Fruit fly (Drosophila melanogaster) whole organism, prepupa: ENCODE measurements around the gene Proc.
A peak's percentile ranks its signal among the peaks of the same experiment; 100 is the strongest.

Experiments used
- Blimp-1 ChIP-seq: fragments of 200-800 bp; sonication (Bioruptor generic); optimal IDR thresholded peaks from 3 replicates; lab custom pipeline; 2017; ENCODE audit warnings: missing biosample characterization, missing genetic modification characterization, mild to moderate bottlenecking, moderate library complexity, missing genetic modification reagents
- CG10669 ChIP-seq: fragments of 200-800 bp; sonication (Bioruptor generic); optimal IDR thresholded peaks from 3 replicates; lab custom pipeline; 2018; ENCODE audit warnings: missing biosample characterization, mild to moderate bottlenecking, missing genetic modification characterization, moderate library complexity
- CG11294 ChIP-seq: fragments of 200-800 bp; sonication (Bioruptor generic); IDR thresholded peaks from 2 replicates; pipeline ENCODE4 v1.3.6; 2022; ENCODE audit warnings: missing biosample characterization, missing genetic modification characterization
- CG11762 ChIP-seq: fragments of 200-800 bp; sonication (Bioruptor generic); optimal IDR thresholded peaks from 3 replicates; lab custom pipeline; 2016; ENCODE audit warnings: missing biosample characterization, missing genetic modification characterization; ENCODE audit not compliant: insufficient read depth
- CG11902 ChIP-seq: fragments of 200-800 bp; sonication (Bioruptor generic); optimal IDR thresholded peaks from 3 replicates; lab custom pipeline; 2016; ENCODE audit warnings: missing biosample characterization, missing genetic modification characterization
- CG15336 ChIP-seq: fragments of 200-800 bp; sonication (Bioruptor generic); IDR thresholded peaks from 2 replicates; pipeline ENCODE4 v1.3.6; 2022; ENCODE audit warnings: missing biosample characterization, missing genetic modification characterization
- CG1621 ChIP-seq: fragments of 200-800 bp; sonication (Bioruptor generic); optimal IDR thresholded peaks from 3 replicates; lab custom pipeline; 2018; ENCODE audit warnings: missing biosample characterization, mild to moderate bottlenecking, missing genetic modification characterization
- CG16779 ChIP-seq: fragments of 200-800 bp; sonication (Bioruptor generic); optimal IDR thresholded peaks from 3 replicates; lab custom pipeline; 2017; ENCODE audit warnings: missing biosample characterization, mild to moderate bottlenecking, missing genetic modification characterization
- CG3032 ChIP-seq: fragments of 200-800 bp; optimal IDR thresholded peaks from 2 replicates; lab custom pipeline; 2019; ENCODE audit warnings: missing biosample characterization, mild to moderate bottlenecking, missing genetic modification characterization, moderate library complexity
- CG32006 ChIP-seq: fragments of 200-800 bp; sonication (Bioruptor generic); optimal IDR thresholded peaks from 3 replicates; lab custom pipeline; 2017; ENCODE audit warnings: missing biosample characterization, mild to moderate bottlenecking, missing genetic modification characterization
- CG34406 ChIP-seq: fragments of 200-800 bp; sonication (Bioruptor generic); optimal IDR thresholded peaks from 3 replicates; lab custom pipeline; 2016; ENCODE audit warnings: missing biosample characterization, missing genetic modification characterization
- CG6163 ChIP-seq: fragments of 200-800 bp; sonication (Bioruptor generic); IDR thresholded peaks from 3 replicates; pipeline ENCODE4 v1.3.6; 2022; ENCODE audit warnings: missing biosample characterization, missing genetic modification characterization
- CG6276 ChIP-seq: fragments of 200-800 bp; sonication (Bioruptor generic); optimal IDR thresholded peaks from 2 replicates; lab custom pipeline; 2017; ENCODE audit warnings: missing biosample characterization, mild to moderate bottlenecking, missing genetic modification characterization
- CG6792 ChIP-seq: fragments of 200-800 bp; sonication (Bioruptor generic); optimal IDR thresholded peaks from 3 replicates; lab custom pipeline; 2016; ENCODE audit warnings: missing biosample characterization, missing genetic modification characterization
- CG6808 ChIP-seq: fragments of 200-800 bp; sonication (Bioruptor generic); optimal IDR thresholded peaks from 3 replicates; lab custom pipeline; 2017; ENCODE audit warnings: missing biosample characterization, missing genetic modification characterization, mild to moderate bottlenecking, moderate library complexity, missing genetic modification reagents
- CG6854 ChIP-seq: fragments of 200-800 bp; sonication (Bioruptor generic); optimal IDR thresholded peaks from 2 replicates; lab custom pipeline; 2017; ENCODE audit warnings: missing biosample characterization, mild to moderate bottlenecking, missing genetic modification characterization
- CG7368 ChIP-seq: fragments of 200-800 bp; sonication (Bioruptor generic); optimal IDR thresholded peaks from 3 replicates; lab custom pipeline; 2016; ENCODE audit warnings: missing biosample characterization, missing genetic modification characterization
- CG8119 ChIP-seq: fragments of 200-800 bp; sonication (Bioruptor generic); IDR thresholded peaks from 3 replicates; pipeline ENCODE4 v1.3.6; 2022; ENCODE audit warnings: missing biosample characterization, missing genetic modification characterization
- CG8319 ChIP-seq: fragments of 200-800 bp; sonication (Bioruptor generic); optimal IDR thresholded peaks from 3 replicates; lab custom pipeline; 2016; ENCODE audit warnings: missing biosample characterization, missing genetic modification characterization
- CG8632 ChIP-seq: fragments of 200-800 bp; sonication (Bioruptor generic); optimal IDR thresholded peaks from 3 replicates; lab custom pipeline; 2016; ENCODE audit warnings: missing biosample characterization, missing genetic modification characterization
- CG9139 ChIP-seq: fragments of 200-800 bp; sonication (Bioruptor generic); optimal IDR thresholded peaks from 3 replicates; lab custom pipeline; 2017; ENCODE audit warnings: missing biosample characterization, mild to moderate bottlenecking, missing genetic modification characterization
- Eip75B ChIP-seq: fragments of 200-800 bp; sonication (Bioruptor generic); optimal IDR thresholded peaks from 3 replicates; lab custom pipeline; 2016; ENCODE audit warnings: missing biosample characterization, missing genetic modification characterization
- Eip78C ChIP-seq: fragments of 200-800 bp; sonication (Bioruptor generic); peaks from one replicate; lab custom pipeline; 2016; ENCODE audit warnings: missing biosample characterization, missing genetic modification characterization
- Ets21C ChIP-seq: fragments of 200-800 bp; sonication (Bioruptor generic); optimal IDR thresholded peaks from 3 replicates; lab custom pipeline; 2016; ENCODE audit warnings: missing biosample characterization, missing genetic modification characterization
- Ets96B ChIP-seq: fragments of 200-800 bp; optimal IDR thresholded peaks from 2 replicates; lab custom pipeline; 2019; ENCODE audit warnings: missing biosample characterization, mild to moderate bottlenecking, missing genetic modification characterization, moderate library complexity
- Gug ChIP-seq: fragments of 200-800 bp; sonication (Bioruptor generic); IDR thresholded peaks from 2 replicates; pipeline ENCODE4 v1.3.6; 2022; ENCODE audit warnings: missing biosample characterization, missing genetic modification characterization
- Hr38 ChIP-seq: sonication (Bioruptor generic); optimal IDR thresholded peaks from 2 replicates; lab custom pipeline; 2016; ENCODE audit warnings: missing biosample characterization, missing genetic modification characterization
- Hr39 ChIP-seq: fragments of 200-800 bp; sonication (Bioruptor generic); optimal IDR thresholded peaks from 2 replicates; lab custom pipeline; 2016; ENCODE audit warnings: missing biosample characterization, missing genetic modification characterization
- Hr4 ChIP-seq: fragments of 200-800 bp; sonication (Bioruptor generic); optimal IDR thresholded peaks from 3 replicates; lab custom pipeline; 2016; ENCODE audit warnings: missing biosample characterization, missing genetic modification characterization
- Lpt ChIP-seq: fragments of 200-800 bp; sonication (Bioruptor generic); optimal IDR thresholded peaks from 3 replicates; lab custom pipeline; 2016; ENCODE audit warnings: missing biosample characterization, missing genetic modification characterization
- Met ChIP-seq: fragments of 200-800 bp; sonication (Bioruptor generic); optimal IDR thresholded peaks from 3 replicates; lab custom pipeline; 2016; ENCODE audit warnings: missing biosample characterization, missing genetic modification characterization
- OdsH ChIP-seq: fragments of 200-800 bp; sonication (Bioruptor generic); optimal IDR thresholded peaks from 3 replicates; lab custom pipeline; 2016; ENCODE audit warnings: missing biosample characterization, missing genetic modification characterization
- Smox ChIP-seq: fragments of 200-800 bp; sonication (Bioruptor generic); optimal IDR thresholded peaks from 3 replicates; lab custom pipeline; 2016; ENCODE audit warnings: missing biosample characterization, missing genetic modification characterization
- Sox102F ChIP-seq: fragments of 200-800 bp; sonication (Bioruptor generic); optimal IDR thresholded peaks from 2 replicates; lab custom pipeline; 2016; ENCODE audit warnings: missing biosample characterization, mild to moderate bottlenecking, missing genetic modification characterization
- Sox14 ChIP-seq: fragments of 200-800 bp; sonication (Bioruptor generic); optimal IDR thresholded peaks from 3 replicates; lab custom pipeline; 2016; ENCODE audit warnings: missing biosample characterization, missing genetic modification characterization
- Sox15 ChIP-seq: fragments of 200-800 bp; sonication (Bioruptor generic); optimal IDR thresholded peaks from 3 replicates; lab custom pipeline; 2016; ENCODE audit warnings: missing biosample characterization, missing genetic modification characterization
- achi ChIP-seq: fragments of 200-800 bp; sonication (Bioruptor generic); optimal IDR thresholded peaks from 3 replicates; lab custom pipeline; 2016; ENCODE audit warnings: missing biosample characterization, missing genetic modification characterization
- acj6 ChIP-seq: fragments of 200-800 bp; sonication (Bioruptor generic); optimal IDR thresholded peaks from 3 replicates; lab custom pipeline; 2016; ENCODE audit warnings: missing biosample characterization, missing genetic modification characterization
- cyc ChIP-seq: fragments of 200-800 bp; sonication (Bioruptor generic); optimal IDR thresholded peaks from 3 replicates; lab custom pipeline; 2016; ENCODE audit warnings: missing biosample characterization, missing genetic modification characterization
- dac ChIP-seq: fragments of 200-800 bp; sonication (Bioruptor generic); optimal IDR thresholded peaks from 2 replicates; lab custom pipeline; 2017; ENCODE audit warnings: missing biosample characterization, mild to moderate bottlenecking, missing genetic modification characterization
- dsx ChIP-seq: fragments of 200-800 bp; optimal IDR thresholded peaks from 3 replicates; lab custom pipeline; 2019; ENCODE audit warnings: missing biosample characterization, mild to moderate bottlenecking, missing genetic modification characterization, moderate library complexity; ENCODE audit not compliant: poor library complexity, severe bottlenecking
- eg ChIP-seq: fragments of 200-800 bp; sonication (Bioruptor generic); IDR thresholded peaks from 3 replicates; pipeline ENCODE4 v1.3.6; 2022; ENCODE audit warnings: missing biosample characterization, missing genetic modification characterization
- esn ChIP-seq: fragments of 200-800 bp; sonication (Bioruptor generic); optimal IDR thresholded peaks from 2 replicates; lab custom pipeline; 2016; ENCODE audit warnings: missing biosample characterization, mild to moderate bottlenecking, missing genetic modification characterization, moderate library complexity
- fd59A ChIP-seq: fragments of 200-800 bp; sonication (Bioruptor generic); optimal IDR thresholded peaks from 2 replicates; lab custom pipeline; 2017; ENCODE audit warnings: missing biosample characterization, mild to moderate bottlenecking, missing genetic modification characterization, missing genetic modification reagents
- fd85E ChIP-seq: fragments of 200-800 bp; sonication (Bioruptor generic); optimal IDR thresholded peaks from 3 replicates; lab custom pipeline; 2016; ENCODE audit warnings: missing biosample characterization, missing genetic modification characterization
- fkh ChIP-seq: fragments of 200-800 bp; sonication (Bioruptor generic); optimal IDR thresholded peaks from 3 replicates; lab custom pipeline; 2017; ENCODE audit warnings: missing biosample characterization, mild to moderate bottlenecking, missing genetic modification characterization, moderate library complexity
- lz ChIP-seq: fragments of 200-800 bp; sonication (Bioruptor generic); optimal IDR thresholded peaks from 3 replicates; lab custom pipeline; 2016; ENCODE audit warnings: missing biosample characterization, missing genetic modification characterization
- net ChIP-seq: fragments of 200-800 bp; sonication (Bioruptor generic); optimal IDR thresholded peaks from 3 replicates; lab custom pipeline; 2016; ENCODE audit warnings: missing biosample characterization, missing genetic modification characterization
- pdm3 ChIP-seq: fragments of 200-800 bp; sonication (Bioruptor generic); optimal IDR thresholded peaks from 3 replicates; lab custom pipeline; 2016; ENCODE audit warnings: missing biosample characterization, missing genetic modification characterization
- ss ChIP-seq, 2 experiments: fragments of 200-800 bp; sonication (Bioruptor generic); optimal IDR thresholded peaks; 2 replicates in 1 of 2; 3 replicates in 1 of 2; lab custom pipeline; 2017 to 2018; ENCODE audit warnings: mild to moderate bottlenecking in 2 of 2, missing biosample characterization in 2 of 2, missing genetic modification characterization in 2 of 2, moderate library complexity in 1 of 2
- svp ChIP-seq: fragments of 200-800 bp; sonication (Bioruptor generic); peaks from one replicate; lab custom pipeline; 2016; ENCODE audit warnings: missing biosample characterization, missing genetic modification characterization
- topi ChIP-seq: fragments of 200-800 bp; sonication (Bioruptor generic); optimal IDR thresholded peaks from 3 replicates; lab custom pipeline; 2016; ENCODE audit warnings: missing biosample characterization, missing genetic modification characterization
- vri ChIP-seq: fragments of 200-800 bp; sonication (Bioruptor generic); optimal IDR thresholded peaks from 3 replicates; lab custom pipeline; 2016; ENCODE audit warnings: missing biosample characterization, mild to moderate bottlenecking, missing genetic modification characterization

Gene Proc

DNA sequence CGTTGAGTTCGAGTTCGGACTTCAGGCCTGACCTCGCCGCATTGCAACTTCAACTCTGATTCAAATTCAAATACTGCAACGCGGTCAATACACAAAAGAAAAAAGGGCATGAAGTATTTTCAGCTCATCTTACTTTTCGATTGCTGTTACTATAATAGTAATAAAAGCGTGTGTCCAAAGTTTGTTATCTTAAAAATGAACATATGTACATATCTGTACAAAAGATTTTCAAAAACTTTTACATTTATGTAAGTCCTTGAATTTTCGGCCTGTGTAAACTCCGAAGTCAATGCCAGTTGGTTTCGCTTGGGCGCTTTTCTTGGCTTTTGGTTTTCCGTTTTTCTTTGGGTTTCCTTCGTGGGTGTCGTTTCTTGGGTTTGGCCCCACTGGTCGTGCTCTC, 47.5 kb upstream of the Proc start:
- no peak for TF ChIP-seq vri (GFP tag; lab: Kevin White, UChicago)
- no peak for TF ChIP-seq CG3032 (tag; lab: Kevin White, UChicago)
- no peak for TF ChIP-seq Sox15 (GFP tag; lab: Kevin White, UChicago)
- TF ChIP-seq CG6854 (GFP tag; lab: Kevin White, UChicago): no peak
- no peak for TF ChIP-seq CG7368 (GFP tag; lab: Kevin White, UChicago)
- no peak for TF ChIP-seq CG9139 (GFP tag; lab: Kevin White, UChicago)
- TF ChIP-seq CG11762 (GFP tag; lab: Kevin White, UChicago): no peak
- no peak for TF ChIP-seq Met (GFP tag; lab: Kevin White, UChicago)
- peak; percentile 31 for TF ChIP-seq acj6
- TF ChIP-seq dac: peak; percentile 32
- peak; percentile 82 for TF ChIP-seq CG15336
- TF ChIP-seq Ets96B (tag; lab: Kevin White, UChicago): no peak
- no peak for TF ChIP-seq CG6808 (GFP tag; lab: Kevin White, UChicago)
- TF ChIP-seq Eip78C (GFP tag; lab: Kevin White, UChicago): peak; percentile 54
- TF ChIP-seq Lpt (GFP tag; lab: Kevin White, UChicago): peak; percentile 21
- no peak for TF ChIP-seq CG1621 (tag; lab: Kevin White, UChicago)
- TF ChIP-seq fd85E: no peak
- TF ChIP-seq CG6792 (GFP tag; lab: Kevin White, UChicago): peak; percentile 3
- no peak for TF ChIP-seq fkh (GFP tag; lab: Kevin White, UChicago)
- peak; percentile 72 for TF ChIP-seq CG8119 (GFP tag; lab: Robert Waterston, UW)
- 0 out of 2 replicates have a peak, but pooled peaks have one; percentile 33 for TF ChIP-seq CG11294 (GFP tag; lab: Robert Waterston, UW)
- TF ChIP-seq net (GFP tag; lab: Kevin White, UChicago): peak; percentile 45
- peak; percentile 65; the same call in 2 of the 3 replicates for TF ChIP-seq eg
- peak; percentile 38 for TF ChIP-seq pdm3 (GFP tag; lab: Kevin White, UChicago)
- no peak for TF ChIP-seq CG6276 (GFP tag; lab: Kevin White, UChicago)
- no peak for TF ChIP-seq dsx (GFP tag; lab: Kevin White, UChicago)
- TF ChIP-seq CG6163: 0 out of 3 replicates have a peak, but pooled peaks have one; percentile 28
- TF ChIP-seq cyc (GFP tag; lab: Kevin White, UChicago): no peak
- TF ChIP-seq CG8632 (GFP tag; lab: Kevin White, UChicago): no peak
- peak; percentile 25; the same call in 1 of the 2 replicates for TF ChIP-seq Gug
- TF ChIP-seq Blimp-1: no peak
- TF ChIP-seq CG11902: no peak
- TF ChIP-seq Hr4 (GFP tag; lab: Kevin White, UChicago): peak; percentile 70
- TF ChIP-seq ss (GFP tag; optimal IDR thresholded peaks at IDR 0.05; lab: Kevin White, UChicago): no peak
- TF ChIP-seq Sox14 (GFP tag; lab: Kevin White, UChicago): peak; percentile 25
- TF ChIP-seq Smox (GFP tag; lab: Kevin White, UChicago): no peak
- TF ChIP-seq esn (GFP tag; lab: Kevin White, UChicago): peak; percentile 9
- no peak for TF ChIP-seq Eip75B (GFP tag; lab: Kevin White, UChicago)
- TF ChIP-seq Hr39: no peak
- no peak for TF ChIP-seq fd59A (GFP tag; lab: Kevin White, UChicago)
- no peak for TF ChIP-seq svp
- no peak for TF ChIP-seq CG10669
- peak; percentile 49 for TF ChIP-seq achi (GFP tag; lab: Kevin White, UChicago)
- peak; percentile 68 for TF ChIP-seq CG32006 (GFP tag; lab: Kevin White, UChicago)
- TF ChIP-seq OdsH (GFP tag; lab: Kevin White, UChicago): peak; percentile 39
- TF ChIP-seq lz (GFP tag; lab: Kevin White, UChicago): peak; percentile 1
- no peak for TF ChIP-seq Ets21C (GFP tag; lab: Kevin White, UChicago)
- no peak for TF ChIP-seq Sox102F (GFP tag; lab: Kevin White, UChicago)
- TF ChIP-seq CG16779: no peak
- no peak for TF ChIP-seq topi (GFP tag; lab: Kevin White, UChicago)
- no peak for TF ChIP-seq Hr38
- no peak for TF ChIP-seq CG8319 (GFP tag; lab: Kevin White, UChicago)
- no peak for TF ChIP-seq CG34406 (GFP tag; lab: Kevin White, UChicago)
